Worm (Caenorhabditis elegans) whole organism, L1 larva: ENCODE results near the gene srt-5.
A peak's percentile ranks its signal among the peaks of the same experiment; 100 is the strongest.
"Not testable (repeated sequence)": the region's sequence is repeated elsewhere in the genome, so short reads cannot be mapped to it uniquely, and the experiment has no call there.

Source experiments
- C04F5.9 ChIP-seq: sonication (generic microtip); optimal IDR thresholded peaks from 2 replicates; lab custom pipeline; 2016; ENCODE audit warnings: missing genetic modification characterization, missing compliant biosample characterization
- C16A3.4 ChIP-seq: fragments of 150-350 bp; optimal IDR thresholded peaks from 2 replicates; lab custom pipeline; 2014; ENCODE audit warnings: missing biosample characterization, missing genetic modification characterization
- C34B4.2 ChIP-seq: sonication (generic microtip); optimal IDR thresholded peaks from 2 replicates; lab custom pipeline; 2017; ENCODE audit warnings: mild to moderate bottlenecking, missing genetic modification characterization, missing compliant biosample characterization
- Y116A8C.19 ChIP-seq: sonication (generic microtip); optimal IDR thresholded peaks from 2 replicates; lab custom pipeline; 2016; ENCODE audit warnings: missing compliant biosample characterization, missing genetic modification characterization, borderline replicate concordance
- aha-1 ChIP-seq: fragments of 150-350 bp; optimal IDR thresholded peaks from 2 replicates; lab custom pipeline; 2014; ENCODE audit warnings: missing biosample characterization, missing genetic modification characterization
- ceh-63 ChIP-seq: fragments of 200-800 bp; sonication (Bioruptor generic); optimal IDR thresholded peaks from 2 replicates; lab custom pipeline; 2018; ENCODE audit warnings: mild to moderate bottlenecking, missing genetic modification characterization, missing compliant biosample characterization
- ceh-8 ChIP-seq: fragments of 200-800 bp; sonication (Bioruptor generic); optimal IDR thresholded peaks from 2 replicates; lab custom pipeline; 2018; ENCODE audit warnings: mild to moderate bottlenecking, missing genetic modification characterization, moderate library complexity, missing compliant biosample characterization
- ceh-88 ChIP-seq: fragments of 200-800 bp; sonication (Bioruptor generic); IDR thresholded peaks from 2 replicates; pipeline ENCODE4 v1.3.6; 2022; ENCODE audit warnings: missing genetic modification characterization, missing compliant biosample characterization
- dsc-1 ChIP-seq: sonication (generic microtip); optimal IDR thresholded peaks from 2 replicates; lab custom pipeline; 2016; ENCODE audit warnings: mild to moderate bottlenecking, missing genetic modification characterization, missing compliant biosample characterization
- efl-1 ChIP-seq, 4 experiments: fragments of 150-350 bp; optimal IDR thresholded peaks in 3 of 4; peaks in 1 of 4; 1 replicate in 1 of 4; 2 replicates in 3 of 4; lab custom pipeline; 2014; ENCODE audit warnings: missing biosample characterization in 2 of 4, missing genetic modification characterization in 2 of 4, missing genetic modification reagents in 2 of 4
- efl-3 ChIP-seq: fragments of 200-800 bp; sonication (Bioruptor generic); optimal IDR thresholded peaks from 2 replicates; lab custom pipeline; 2018; ENCODE audit warnings: mild to moderate bottlenecking, missing genetic modification characterization, missing compliant biosample characterization
- fkh-10 ChIP-seq: sonication (generic microtip); optimal IDR thresholded peaks from 2 replicates; lab custom pipeline; 2017; ENCODE audit warnings: missing biosample characterization, missing genetic modification reagents, missing genetic modification characterization
- fkh-4 ChIP-seq: sonication (generic microtip); optimal IDR thresholded peaks from 2 replicates; lab custom pipeline; 2016; ENCODE audit warnings: missing compliant biosample characterization, missing genetic modification characterization, borderline replicate concordance
- fkh-8 ChIP-seq: sonication (generic microtip); optimal IDR thresholded peaks from 2 replicates; lab custom pipeline; 2016; ENCODE audit warnings: mild to moderate bottlenecking, missing genetic modification characterization, missing compliant biosample characterization
- grh-1 ChIP-seq: fragments of 200-800 bp; sonication (Bioruptor generic); IDR thresholded peaks from 2 replicates; pipeline ENCODE4 v1.3.6; 2022; ENCODE audit warnings: missing genetic modification reagents, missing genetic modification characterization, missing compliant biosample characterization
- hlh-17 ChIP-seq: fragments of 200-800 bp; sonication (Bioruptor generic); optimal IDR thresholded peaks from 2 replicates; lab custom pipeline; 2018; ENCODE audit warnings: missing genetic modification characterization, mild to moderate bottlenecking, missing compliant biosample characterization, moderate library complexity, borderline replicate concordance
- hlh-4 ChIP-seq: sonication (generic microtip); optimal IDR thresholded peaks from 2 replicates; lab custom pipeline; 2016; ENCODE audit warnings: mild to moderate bottlenecking, missing genetic modification characterization, missing compliant biosample characterization
- hpl-2 ChIP-seq: fragments of 150-350 bp; optimal IDR thresholded peaks from 2 replicates; lab custom pipeline; 2014; ENCODE audit warnings: missing biosample characterization, missing genetic modification reagents, missing genetic modification characterization
- irx-1 ChIP-seq: sonication (generic microtip); optimal IDR thresholded peaks from 2 replicates; lab custom pipeline; 2016; ENCODE audit warnings: missing genetic modification characterization, missing compliant biosample characterization
- jun-1 ChIP-seq: fragments of 150-350 bp; optimal IDR thresholded peaks from 2 replicates; lab custom pipeline; 2014; ENCODE audit warnings: missing biosample characterization, missing genetic modification reagents, missing genetic modification characterization
- lin-13 ChIP-seq: fragments of 150-350 bp; optimal IDR thresholded peaks from 2 replicates; lab custom pipeline; 2014; ENCODE audit warnings: missing biosample characterization, missing genetic modification reagents, missing genetic modification characterization
- lin-15B ChIP-seq: fragments of 150-350 bp; sonication (generic microtip); optimal IDR thresholded peaks from 3 replicates; lab custom pipeline; 2014; ENCODE audit warnings: missing biosample characterization, missing genetic modification characterization
- lin-39 ChIP-seq: fragments of 150-350 bp; optimal IDR thresholded peaks from 2 replicates; lab custom pipeline; 2014; ENCODE audit warnings: missing biosample characterization, missing genetic modification reagents, missing genetic modification characterization
- mdl-1 ChIP-seq, 2 experiments: fragments of 150-350 bp; optimal IDR thresholded peaks; 2 replicates each; lab custom pipeline; 2014 to 2017; ENCODE audit warnings: missing biosample characterization in 2 of 2, missing genetic modification characterization in 2 of 2, inconsistent platforms in 1 of 2
- mef-2 ChIP-seq: fragments of 150-350 bp; optimal IDR thresholded peaks from 2 replicates; lab custom pipeline; 2014; ENCODE audit warnings: missing biosample characterization, missing genetic modification characterization
- nhr-12 ChIP-seq: sonication (generic microtip); optimal IDR thresholded peaks from 2 replicates; lab custom pipeline; 2017; ENCODE audit warnings: missing biosample characterization, missing genetic modification characterization
- nhr-28 ChIP-seq: fragments of 150-350 bp; optimal IDR thresholded peaks from 2 replicates; lab custom pipeline; 2014; ENCODE audit warnings: missing biosample characterization, missing genetic modification characterization
- nhr-71 ChIP-seq: sonication (generic microtip); optimal IDR thresholded peaks from 2 replicates; lab custom pipeline; 2016; ENCODE audit warnings: mild to moderate bottlenecking, missing genetic modification characterization, moderate library complexity, missing compliant biosample characterization
- nhr-76 ChIP-seq: sonication (generic microtip); optimal IDR thresholded peaks from 2 replicates; lab custom pipeline; 2017; ENCODE audit warnings: missing biosample characterization, missing genetic modification characterization
- nhr-85 ChIP-seq: sonication (generic microtip); peaks from one replicate; lab custom pipeline; 2016; ENCODE audit warnings: missing genetic modification characterization, inconsistent platforms, missing compliant biosample characterization
- nhr-90 ChIP-seq: sonication (generic microtip); optimal IDR thresholded peaks from 2 replicates; lab custom pipeline; 2016; ENCODE audit warnings: mild to moderate bottlenecking, missing genetic modification characterization, missing compliant biosample characterization; ENCODE audit not compliant: poor library complexity
- pqm-1 ChIP-seq: sonication (generic microtip); optimal IDR thresholded peaks from 3 replicates; lab custom pipeline; 2017; ENCODE audit warnings: missing biosample characterization, missing genetic modification characterization
- skn-1 ChIP-seq: fragments of 150-350 bp; optimal IDR thresholded peaks from 2 replicates; lab custom pipeline; 2014; ENCODE audit warnings: missing biosample characterization, missing genetic modification characterization
- snpc-4 ChIP-seq: fragments of 150-350 bp; optimal IDR thresholded peaks from 2 replicates; lab custom pipeline; 2014; ENCODE audit warnings: missing biosample characterization, missing genetic modification characterization
- sox-4 ChIP-seq: sonication (generic microtip); optimal IDR thresholded peaks from 2 replicates; lab custom pipeline; 2016; ENCODE audit warnings: missing genetic modification characterization, missing compliant biosample characterization
- sup-37 ChIP-seq: fragments of 200-800 bp; sonication (Bioruptor generic); optimal IDR thresholded peaks from 2 replicates; lab custom pipeline; 2018; ENCODE audit warnings: mild to moderate bottlenecking, missing genetic modification characterization, missing compliant biosample characterization
- swsn-7 ChIP-seq: sonication (generic microtip); optimal IDR thresholded peaks from 2 replicates; lab custom pipeline; 2016; ENCODE audit warnings: missing genetic modification characterization, missing compliant biosample characterization
- unc-130 ChIP-seq: fragments of 150-350 bp; optimal IDR thresholded peaks from 2 replicates; lab custom pipeline; 2017; ENCODE audit warnings: missing biosample characterization, missing genetic modification characterization, inconsistent platforms
- vab-15 ChIP-seq: sonication (generic microtip); optimal IDR thresholded peaks from 2 replicates; lab custom pipeline; 2017; ENCODE audit warnings: missing genotype, mild to moderate bottlenecking, missing genetic modification characterization, missing compliant biosample characterization
- ztf-11 ChIP-seq, 2 experiments: sonication (generic microtip); optimal IDR thresholded peaks; 2 replicates each; lab custom pipeline; 2016 to 2017; ENCODE audit warnings: missing genetic modification characterization in 2 of 2, missing biosample characterization in 1 of 2, missing compliant biosample characterization in 1 of 2
- ztf-4 ChIP-seq: fragments of 150-350 bp; optimal IDR thresholded peaks from 2 replicates; lab custom pipeline; 2014; ENCODE audit warnings: missing biosample characterization, missing genetic modification characterization

The srt-5 gene

ce11 chrV:3064418-3064817, 16.3 kb downstream of the srt-5 start, which contains the start of gene srt-16:
Gene srt-16, minus strand, starts transcription at chrV:3064518.
- TF ChIP-seq mdl-1 (tag; optimal IDR thresholded peaks at IDR 0.05; lab: Kevin White, UChicago); nhr-90 (tag; lab: Kevin White, UChicago); C04F5.9 (tag; lab: Kevin White, UChicago): not testable (repeated sequence)
- TF ChIP-seq, all 84 proteins: peak for 0; not testable (repeated sequence) for 84

ce11 chrV:3062078-3062477, 18.6 kb downstream of the srt-5 start, which contains the start of gene srt-15:
Gene srt-15, minus strand, starts transcription at chrV:3062178.
- TF ChIP-seq mdl-1 (tag; optimal IDR thresholded peaks at IDR 0.05; lab: Kevin White, UChicago), result no peak
- TF ChIP-seq fkh-4 (tag; lab: Kevin White, UChicago), result no peak
- no peak for TF ChIP-seq fkh-8 (tag; lab: Kevin White, UChicago)
- TF ChIP-seq ztf-4, result no peak
- no peak for TF ChIP-seq ceh-88 (GFP tag; lab: Robert Waterston, UW)
- TF ChIP-seq ceh-8 (GFP tag; lab: Kevin White, UChicago), result no peak
- no peak for TF ChIP-seq pqm-1 (tag; lab: Kevin White, UChicago)
- TF ChIP-seq hlh-17 (GFP tag; lab: Kevin White, UChicago), result no peak

- no peak for TF ChIP-seq efl-3
- TF ChIP-seq pqm-1 (tag; lab: Kevin White, UChicago), result no peak
- TF ChIP-seq nhr-76, result no peak
- TF ChIP-seq C34B4.2, result no peak
- TF ChIP-seq sup-37 (GFP tag; lab: Kevin White, UChicago), result no peak
- no peak for TF ChIP-seq Y116A8C.19 (tag; lab: Kevin White, UChicago)
- no peak for TF ChIP-seq fkh-4 (tag; lab: Kevin White, UChicago)
- no peak for TF ChIP-seq lin-13
- no peak for TF ChIP-seq nhr-90 (tag; lab: Kevin White, UChicago)
- TF ChIP-seq lin-15B (tag; lab: Kevin White, UChicago), result no peak
- TF ChIP-seq aha-1, result no peak
- no peak for TF ChIP-seq sox-4 (tag; lab: Kevin White, UChicago)
- no peak for TF ChIP-seq ceh-8 (GFP tag; lab: Kevin White, UChicago)
- TF ChIP-seq jun-1 (tag; lab: Kevin White, UChicago), result no peak
- no peak for TF ChIP-seq efl-1 (optimal IDR thresholded peaks at IDR 0.05; lab: Kevin White, UChicago)
- no peak for TF ChIP-seq efl-1 (GFP tag; optimal IDR thresholded peaks at IDR 0.05 in 1 of 2; lab: Kevin White, UChicago)
These were observed 21.7 kb downstream of the srt-5 start, which contains the start of gene str-244 for ce11 chrV:3058996-3059395. Gene str-244, minus strand, starts transcription at chrV:3059096.

ce11 chrV:3054254-3054653, 26.4 kb downstream of the srt-5 start, which contains the start of gene C50H11.8:
Gene C50H11.8, plus strand, starts transcription at chrV:3054554.
- TF ChIP-seq ceh-8 (GFP tag; lab: Kevin White, UChicago), result no peak
- TF ChIP-seq efl-1 (optimal IDR thresholded peaks at IDR 0.05; lab: Kevin White, UChicago), result no peak
- peak in 1 of 2 experiments; percentile 18 for TF ChIP-seq efl-1 (GFP tag; optimal IDR thresholded peaks at IDR 0.05 in 1 of 2; lab: Kevin White, UChicago)

- TF ChIP-seq nhr-12 (tag; lab: Kevin White, UChicago) (no peak), jun-1 (tag; lab: Kevin White, UChicago) (no peak), nhr-85 (tag; lab: Kevin White, UChicago) (no peak), C16A3.4 (tag; lab: Kevin White, UChicago) (no peak), lin-39 (no peak), sup-37 (GFP tag; lab: Kevin White, UChicago) (no peak), nhr-71 (tag; lab: Kevin White, UChicago) (no peak), ceh-63 (GFP tag; lab: Kevin White, UChicago) (no peak), irx-1 (tag; lab: Kevin White, UChicago) (no peak), vab-15 (tag; lab: Kevin White, UChicago) (no peak)
These were observed 34.3 kb downstream of the srt-5 start for ce11 chrV:3046364-3046763.

- TF ChIP-seq nhr-76, result no peak
- TF ChIP-seq hlh-4, result no peak
- TF ChIP-seq fkh-4 (tag; lab: Kevin White, UChicago), result no peak
- no peak for TF ChIP-seq skn-1 (tag; lab: Kevin White, UChicago)
- no peak for TF ChIP-seq nhr-28 (tag; lab: Kevin White, UChicago)
- no peak for TF ChIP-seq ztf-11 (tag; optimal IDR thresholded peaks at IDR 0.05; lab: Kevin White, UChicago)
- no peak for TF ChIP-seq dsc-1 (tag; lab: Kevin White, UChicago)
- TF ChIP-seq hpl-2 (GFP tag; lab: Kevin White, UChicago), result no peak
- TF ChIP-seq unc-130, result no peak
- no peak for TF ChIP-seq mef-2 (tag; lab: Kevin White, UChicago)
- no peak for TF ChIP-seq grh-1 (GFP tag; lab: Robert Waterston, UW)
- TF ChIP-seq swsn-7 (tag; lab: Kevin White, UChicago), result no peak
- no peak for TF ChIP-seq vab-15 (tag; lab: Kevin White, UChicago)
- no peak for TF ChIP-seq snpc-4 (tag; lab: Kevin White, UChicago)
- TF ChIP-seq lin-13, result no peak
- TF ChIP-seq fkh-10 (GFP tag; lab: Kevin White, UChicago), result no peak
These were observed 35.9 kb downstream of the srt-5 start, which contains the start of gene F59D6.1 for ce11 chrV:3044837-3045236. Gene F59D6.1, plus strand, starts transcription at chrV:3045137.
